Fruit fly (Drosophila melanogaster) whole organism, larva: ENCODE data around the gene CG17121.
A peak's percentile ranks its signal among the peaks of the same experiment; 100 is the strongest.

Source experiments
- noc ChIP-seq: fragments of 200-800 bp; sonication (Bioruptor generic); optimal IDR thresholded peaks from 3 replicates; lab custom pipeline; 2019; ENCODE audit warnings: missing biosample characterization, mild to moderate bottlenecking, missing genetic modification characterization, moderate library complexity

Gene CG17121

DNA sequence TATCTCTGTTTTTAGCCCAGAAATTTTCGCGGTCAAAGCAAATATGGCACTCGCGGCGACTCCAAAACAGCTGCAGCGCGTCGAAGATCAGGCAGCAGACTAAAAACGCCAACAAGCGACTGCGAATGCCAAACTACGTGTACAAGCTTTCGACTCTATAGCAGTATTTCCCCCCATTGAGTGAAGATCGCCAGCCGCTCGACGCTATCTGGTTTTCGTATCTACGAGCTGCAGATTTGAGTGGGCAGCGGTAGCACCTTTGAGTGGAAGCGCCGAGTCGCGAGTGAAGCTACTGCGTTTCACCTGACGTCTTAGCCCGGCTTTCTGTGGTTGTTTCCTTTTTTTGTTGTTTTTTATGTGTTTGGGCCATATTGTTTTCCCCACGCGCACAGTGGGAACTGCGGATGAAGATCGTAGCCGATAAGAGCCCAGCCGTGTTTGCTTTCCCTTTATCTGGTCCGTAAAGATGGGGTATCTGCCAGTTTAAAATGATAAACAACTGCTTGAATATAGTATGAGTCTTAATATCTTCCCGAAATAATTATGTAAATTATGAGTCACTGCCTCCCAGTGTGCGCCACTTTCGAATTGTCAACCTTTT is at the start of gene CG17121:
Gene CG17121, minus strand, starts transcription at position 126 of the 601 bp plus-strand sequence.
- TF ChIP-seq noc (tag; lab: Kevin White, UChicago): no peak

DNA sequence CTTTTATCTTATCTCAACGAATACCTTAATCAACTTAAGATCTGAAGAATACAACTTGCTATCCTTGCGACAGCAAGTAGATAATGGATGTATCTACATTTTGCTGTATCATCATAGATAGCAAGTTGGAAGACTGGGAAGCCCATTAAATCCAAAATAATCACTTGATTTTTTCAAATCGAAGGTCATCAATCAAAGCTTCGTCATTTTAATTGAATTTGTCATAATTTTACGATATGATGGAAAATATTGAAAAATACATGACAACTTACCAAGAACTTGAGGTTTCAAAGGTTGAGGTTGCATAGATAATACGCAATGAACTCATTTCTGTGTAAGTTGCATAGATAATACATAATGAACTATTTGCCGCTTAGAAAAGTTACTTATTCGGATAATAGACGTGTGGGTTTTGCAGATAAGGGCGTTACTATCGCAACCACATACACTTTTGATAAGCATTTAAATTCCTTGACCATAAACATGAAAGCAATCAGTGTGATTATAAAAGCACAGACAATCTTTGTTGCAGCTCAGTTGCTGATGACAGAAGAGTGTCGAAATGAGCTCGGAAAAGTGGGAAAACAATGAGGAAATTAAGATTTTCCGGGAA is 49.3 kb upstream of the CG17121 start, which contains the start of gene CG6733:
Gene CG6733, plus strand, starts transcription at position 532 of the 613 bp plus-strand sequence.
- TF ChIP-seq noc (tag; lab: Kevin White, UChicago): peak; percentile 32

DNA sequence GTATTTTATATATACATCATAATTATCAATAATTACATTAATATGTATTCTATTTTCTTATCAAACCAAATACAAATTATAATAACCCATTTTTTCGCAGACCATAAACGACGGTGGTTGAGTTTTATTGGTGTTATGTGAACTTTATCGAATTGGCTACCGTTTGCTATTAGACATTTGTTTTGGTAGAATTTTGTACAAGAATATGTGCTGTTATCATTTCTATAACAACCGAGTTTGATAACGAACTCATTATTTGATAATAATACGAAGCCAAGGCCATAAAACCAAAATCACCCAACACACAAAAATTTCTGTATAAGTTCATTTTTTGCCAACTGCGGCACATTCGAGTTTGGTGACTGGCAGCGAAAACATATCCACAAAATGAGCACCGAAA is 47.3 kb upstream of the CG17121 start, which contains the start of gene CG17109:
Gene CG17109, plus strand, starts transcription at position 345 of the 400 bp plus-strand sequence.
- TF ChIP-seq noc (tag; lab: Kevin White, UChicago): no peak

DNA sequence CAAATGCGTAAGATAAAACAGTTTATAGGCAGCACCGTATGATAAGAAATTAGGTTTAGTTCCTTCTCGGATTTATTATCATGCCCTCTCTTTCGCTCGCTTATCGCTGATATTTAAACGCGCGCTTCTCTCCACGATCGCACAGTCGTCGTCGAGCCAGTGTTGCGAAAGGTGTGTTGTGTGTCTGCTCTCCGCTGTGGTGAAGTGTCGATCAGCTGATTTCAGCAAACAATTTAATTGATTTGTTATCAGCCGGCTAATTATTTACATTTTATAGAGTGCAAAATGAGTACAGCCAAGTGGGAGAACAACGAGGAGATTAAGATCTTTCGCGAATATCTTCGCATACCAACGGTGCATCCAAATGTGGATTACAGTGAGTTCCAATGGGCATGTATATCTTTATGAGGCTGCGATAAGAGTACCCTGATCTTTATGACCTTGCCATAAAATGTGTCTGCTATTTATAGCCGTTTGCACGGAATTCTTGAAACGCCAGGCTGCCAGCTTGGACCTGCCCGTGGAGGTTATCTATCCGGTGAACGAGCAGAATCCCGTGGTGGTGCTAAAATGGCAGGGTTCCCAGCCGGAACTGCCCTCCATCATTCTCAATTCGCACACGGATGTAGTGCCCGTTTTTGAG is 43.7 kb upstream of the CG17121 start, which contains the start of the genes CG17110 and CG6726:
Gene CG17110, plus strand, starts transcription at position 139 of the 643 bp plus-strand sequence.
Gene CG6726, plus strand, starts transcription at position 139 of the 643 bp plus-strand sequence.
- peak; percentile 39 for TF ChIP-seq noc (tag; lab: Kevin White, UChicago)

DNA sequence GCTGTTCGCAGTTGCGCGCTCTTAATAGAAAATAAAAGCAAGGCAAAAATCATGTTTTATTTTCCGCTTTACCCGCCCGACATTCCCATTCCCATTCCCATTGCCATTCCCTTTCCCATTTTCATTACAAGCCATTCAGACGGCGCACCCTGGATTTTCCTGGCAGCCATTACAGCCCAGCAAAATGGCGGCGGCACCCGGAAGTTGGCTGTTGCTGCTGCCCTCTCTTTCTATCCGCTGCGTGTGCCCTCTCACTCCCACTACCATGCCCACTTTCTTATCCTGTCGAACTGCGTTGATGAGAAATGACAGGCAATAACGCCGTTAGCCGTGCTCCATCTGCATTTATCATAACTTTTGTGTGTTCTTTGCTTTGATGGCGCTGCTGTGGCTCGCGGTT is 40.2 kb upstream of the CG17121 start:
- no peak for TF ChIP-seq noc (tag; lab: Kevin White, UChicago)

DNA sequence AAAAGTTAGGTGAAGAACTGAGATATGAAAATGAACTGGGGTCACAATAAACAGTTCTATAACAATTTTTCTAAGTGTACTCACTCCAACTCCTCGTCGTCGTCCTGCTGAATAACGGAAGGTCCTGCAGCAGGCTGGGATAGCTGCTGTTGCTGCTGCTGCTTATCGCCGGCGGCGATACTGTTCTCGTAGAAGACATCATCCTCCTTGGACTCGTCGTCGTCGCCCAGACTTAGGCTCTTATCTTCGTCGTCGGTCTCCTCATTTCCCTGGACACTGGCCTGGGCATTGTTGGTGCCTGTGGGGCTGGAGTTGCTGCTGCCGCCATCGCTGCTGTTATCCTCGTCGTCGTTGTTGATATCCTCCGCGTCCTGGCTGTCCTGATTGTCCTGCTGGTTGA is 33.3 kb upstream of the CG17121 start:
- TF ChIP-seq noc (tag; lab: Kevin White, UChicago): no peak

DNA sequence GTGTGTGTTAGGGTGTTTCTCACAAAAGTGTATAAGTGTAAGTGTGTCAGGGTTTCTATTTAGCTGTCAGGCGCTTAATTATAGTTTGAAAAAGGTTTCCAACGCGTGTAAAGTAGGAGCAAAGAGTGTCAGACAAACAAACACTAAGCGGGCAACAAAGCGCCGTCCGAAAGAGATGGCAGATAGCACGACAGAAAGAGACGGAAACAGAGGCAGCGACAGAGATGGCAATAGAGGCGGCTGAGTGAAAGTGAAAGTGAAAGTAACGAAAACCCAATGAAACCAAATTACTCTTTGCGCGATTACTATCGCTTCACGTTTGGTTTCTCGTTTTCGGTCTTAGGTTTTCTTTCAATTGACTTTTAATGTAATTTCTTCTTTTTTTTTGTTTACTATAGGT is 26.5 kb upstream of the CG17121 start:
- TF ChIP-seq noc (tag; lab: Kevin White, UChicago): no peak

DNA sequence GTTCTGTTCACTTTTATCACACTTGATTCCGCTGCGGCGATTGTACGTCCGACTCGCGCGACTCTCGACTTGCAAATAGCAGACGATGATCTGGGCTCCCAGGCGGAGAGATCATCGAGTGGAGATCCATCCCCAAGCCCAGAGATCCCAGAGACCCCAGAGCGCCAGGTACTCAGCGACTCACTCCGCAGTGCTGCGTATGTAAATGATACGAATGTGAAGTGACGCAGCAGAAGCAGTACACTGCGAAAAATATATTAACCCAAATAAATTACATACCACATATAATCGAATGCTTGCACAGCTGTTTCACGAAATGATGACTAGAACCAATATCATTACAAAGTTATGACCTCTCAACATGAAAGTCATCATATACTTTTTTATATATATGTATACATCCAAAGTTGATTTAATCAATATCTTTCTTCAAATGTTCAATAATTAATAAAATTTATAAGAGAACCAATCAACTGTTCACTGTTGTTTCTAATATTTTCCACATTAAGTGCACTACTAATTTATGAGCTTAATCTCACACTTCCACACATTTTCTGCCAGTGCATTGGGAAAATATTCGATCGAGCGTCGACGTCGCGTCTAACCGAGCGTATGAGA is 19.3 kb upstream of the CG17121 start, which contains the start of gene CG17111:
Gene CG17111, minus strand, starts transcription at position 51 of the 618 bp plus-strand sequence.
- no peak for TF ChIP-seq noc (tag; lab: Kevin White, UChicago)

DNA sequence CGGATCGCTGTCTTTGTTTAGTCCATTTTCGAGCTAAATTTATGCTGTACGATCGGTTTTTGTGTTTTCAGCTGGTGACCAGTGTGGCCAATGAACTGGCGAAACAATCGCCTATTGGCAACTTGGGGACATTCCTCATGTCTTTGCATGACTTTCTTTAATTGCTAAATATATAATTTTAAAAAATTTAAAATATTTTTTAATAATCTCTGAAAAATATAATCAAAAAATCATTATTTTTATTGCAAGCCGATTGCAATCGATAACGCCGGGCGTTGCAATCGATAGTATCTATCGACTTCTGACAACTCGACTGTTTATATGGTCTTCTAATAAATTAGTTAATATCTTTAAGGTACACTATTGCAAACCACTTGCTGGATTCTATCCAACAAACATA is 13.2 kb upstream of the CG17121 start, which contains the start of the genes sav and Ublcp1:
Gene sav, minus strand, starts transcription at position 96 of the 400 bp plus-strand sequence.
Gene Ublcp1, plus strand, starts transcription at position 285 of the 400 bp plus-strand sequence.
- peak; percentile 20 for TF ChIP-seq noc (tag; lab: Kevin White, UChicago)

DNA sequence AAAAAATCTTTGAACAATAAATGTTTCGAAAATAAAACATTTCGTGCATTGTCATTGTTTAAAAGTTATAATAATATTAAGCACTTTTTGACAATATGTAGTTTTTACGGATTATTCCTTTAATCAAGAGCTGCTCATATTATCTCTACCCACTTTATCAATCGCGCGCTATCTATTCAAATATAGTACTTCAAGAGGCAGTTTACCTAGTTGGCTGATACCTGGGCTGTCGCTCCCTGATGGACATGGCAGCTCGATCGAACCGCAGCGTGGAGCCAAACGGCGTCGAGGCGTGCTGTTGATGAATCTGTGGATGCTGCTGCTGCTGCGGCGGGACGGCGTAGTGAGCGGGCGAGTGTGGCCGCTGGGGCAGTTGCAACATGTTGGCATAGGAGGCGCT is 12.2 kb upstream of the CG17121 start:
- no peak for TF ChIP-seq noc (tag; lab: Kevin White, UChicago)

DNA sequence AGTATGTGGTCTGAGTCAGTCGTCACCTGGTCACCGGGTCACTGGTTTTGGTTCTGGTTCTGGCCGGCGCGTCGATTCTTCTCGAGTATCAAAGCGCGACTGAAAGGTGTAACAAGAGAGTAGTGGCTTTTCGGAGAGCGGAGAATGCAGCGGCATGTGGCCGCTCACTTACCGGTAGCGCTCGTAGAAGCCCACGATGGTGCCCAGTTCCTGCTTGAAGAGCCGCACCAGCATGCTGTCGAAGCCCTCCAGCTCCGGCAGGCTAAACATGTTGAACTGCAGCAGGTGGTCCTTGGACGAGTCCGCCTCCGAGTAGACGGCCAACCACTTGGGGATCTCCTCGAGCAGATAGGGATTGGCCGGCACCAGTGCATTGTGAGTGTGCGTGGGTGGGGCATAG is 10.8 kb upstream of the CG17121 start, which contains the start of gene Ctns:
Gene Ctns, minus strand, starts transcription at position 101 of the 400 bp plus-strand sequence.
- no peak for TF ChIP-seq noc (tag; lab: Kevin White, UChicago)

DNA sequence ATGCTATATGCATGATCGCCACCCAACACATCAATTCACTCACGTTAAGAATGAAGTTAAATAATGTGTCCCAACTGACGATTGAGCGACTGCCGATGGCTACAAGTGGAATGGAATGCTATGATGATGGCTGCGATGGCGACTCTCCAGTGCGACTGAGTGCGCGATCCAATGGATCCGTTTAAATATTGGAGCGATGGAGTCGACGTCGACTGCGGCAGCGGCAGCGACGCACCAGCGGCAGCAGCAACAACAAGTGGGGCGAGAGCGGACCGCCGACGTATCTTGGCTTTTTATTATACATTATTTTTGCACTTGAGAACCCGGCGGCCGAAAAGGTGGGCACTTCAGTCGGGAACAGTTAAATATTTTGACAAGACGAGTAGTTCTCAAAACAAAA is 9.4 kb upstream of the CG17121 start:
- no peak for TF ChIP-seq noc (tag; lab: Kevin White, UChicago)

DNA sequence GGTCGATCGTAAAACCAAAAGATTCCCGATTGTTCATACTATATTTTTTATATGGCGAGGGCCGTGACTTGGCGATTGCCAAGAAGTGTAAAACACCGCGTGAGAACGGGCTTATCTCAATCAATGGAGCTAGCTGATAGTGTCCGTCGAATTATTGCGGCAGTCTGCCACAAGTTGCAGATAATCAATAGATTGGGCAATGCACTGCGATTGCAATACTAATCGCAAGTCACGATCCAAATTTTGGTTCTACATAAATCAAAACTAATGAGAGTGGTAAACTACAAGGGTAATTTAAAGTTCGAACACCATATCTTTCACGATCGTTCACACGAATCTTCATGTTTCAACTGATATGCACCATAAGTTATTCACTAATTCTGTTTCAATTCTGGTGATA is 8.7 kb upstream of the CG17121 start:
- TF ChIP-seq noc (tag; lab: Kevin White, UChicago): no peak

DNA sequence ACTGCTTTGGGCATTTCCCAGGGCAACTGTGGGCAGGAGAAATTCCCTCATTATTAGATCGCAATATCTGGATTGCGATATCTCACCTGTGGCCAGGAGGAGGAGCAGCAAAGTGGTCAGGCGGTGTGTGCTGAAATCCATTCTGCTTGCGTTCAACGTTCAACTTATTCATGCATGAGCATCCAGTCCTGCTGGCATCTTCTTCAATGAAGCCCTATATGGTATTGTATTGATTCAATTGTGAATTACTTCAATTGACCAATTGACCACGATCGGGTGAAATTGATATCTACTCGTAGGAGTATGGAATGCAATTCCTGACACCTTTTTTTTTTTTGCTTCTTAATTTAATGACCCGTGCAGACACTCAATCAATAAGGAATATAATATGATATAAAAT is 8.1 kb upstream of the CG17121 start:
- TF ChIP-seq noc (tag; lab: Kevin White, UChicago): no peak

DNA sequence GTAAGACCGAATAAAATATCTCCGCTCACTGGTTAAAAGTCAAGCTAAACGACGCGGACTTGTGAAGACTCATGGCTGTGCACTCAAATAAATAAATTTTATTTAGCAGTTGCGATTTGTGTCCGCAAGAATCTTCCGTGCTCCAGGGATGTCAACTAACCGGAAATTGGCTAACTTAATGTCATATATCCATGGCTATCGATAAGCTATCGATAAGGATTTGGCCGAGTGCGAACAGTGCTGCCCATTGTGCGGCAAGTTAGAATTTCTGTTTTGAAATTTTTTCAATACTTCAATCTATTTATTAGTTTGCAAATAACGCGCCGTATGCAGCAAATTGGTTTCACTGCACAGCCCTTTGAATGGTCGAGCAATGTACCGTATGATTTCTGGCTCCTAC is 5.9 kb upstream of the CG17121 start, which contains the start of gene p53:
Gene p53, minus strand, starts transcription at position 147 of the 400 bp plus-strand sequence.
- no peak for TF ChIP-seq noc (tag; lab: Kevin White, UChicago)
